Worm (Caenorhabditis elegans): ENCODE data around the gene Y39A3B.1.

Y39A3B.1 gene

ce11 chrIII:1970433-1970832 is 35.4 kb upstream of the Y39A3B.1 start, which contains the start of gene R155.5:
Gene R155.5, minus strand, starts transcription at chrIII:1970533.
- TF ChIP-seq tbx-2 (tag; optimal IDR thresholded peaks at IDR 0.05) = no peak
- TF ChIP-seq ceh-28 (tag; optimal IDR thresholded peaks at IDR 0.05) = no peak
- no peak for TF ChIP-seq nhr-25 (tag; optimal IDR thresholded peaks at IDR 0.05)
- TF ChIP-seq pha-4 (tag; optimal IDR thresholded peaks at IDR 0.05) = no peak
- TF ChIP-seq zag-1 (tag; optimal IDR thresholded peaks at IDR 0.05) = no peak
- TF ChIP-seq fkh-10 (GFP tag; optimal IDR thresholded peaks at IDR 0.05) = no peak
- no peak for TF ChIP-seq nhr-28 (tag; optimal IDR thresholded peaks at IDR 0.05)
- TF ChIP-seq aly-2 (tag; optimal IDR thresholded peaks at IDR 0.05) = no peak
- no peak for TF ChIP-seq mml-1 (tag; optimal IDR thresholded peaks at IDR 0.05)
- TF ChIP-seq nhr-237 (tag; optimal IDR thresholded peaks at IDR 0.05) = no peak
- TF ChIP-seq sea-2 (GFP tag; optimal IDR thresholded peaks at IDR 0.05) = no peak
- TF ChIP-seq fos-1 (tag; optimal IDR thresholded peaks at IDR 0.05) = no peak
- no peak for TF ChIP-seq egl-27 (tag; optimal IDR thresholded peaks at IDR 0.05)
- no peak for TF ChIP-seq fkh-2 (tag; optimal IDR thresholded peaks at IDR 0.05)

- TF ChIP-seq unc-62 (GFP tag; optimal IDR thresholded peaks at IDR 0.05) (no peak), egl-27 (tag; optimal IDR thresholded peaks at IDR 0.05) (no peak), elt-3 (tag; optimal IDR thresholded peaks at IDR 0.05) (no peak), nhr-237 (tag; optimal IDR thresholded peaks at IDR 0.05) (no peak), nhr-12 (tag; optimal IDR thresholded peaks at IDR 0.05) (no peak), eor-1 (tag; optimal IDR thresholded peaks at IDR 0.05) (no peak), fkh-2 (tag; optimal IDR thresholded peaks at IDR 0.05) (no peak), elt-2 (tag; optimal IDR thresholded peaks at IDR 0.05) (no peak), zag-1 (tag; optimal IDR thresholded peaks at IDR 0.05) (no peak), mml-1 (tag; optimal IDR thresholded peaks at IDR 0.05) (no peak)
Observed at ce11 chrIII:1975992-1976391, 29.8 kb upstream of the Y39A3B.1 start.

- TF ChIP-seq ceh-28 (tag; optimal IDR thresholded peaks at IDR 0.05) = no peak
- TF ChIP-seq ceh-9 (tag; optimal IDR thresholded peaks at IDR 0.05) = no peak
- no peak for TF ChIP-seq egl-27 (tag; optimal IDR thresholded peaks at IDR 0.05)
- TF ChIP-seq skn-1 (tag; optimal IDR thresholded peaks at IDR 0.05) = no peak
- no peak for TF ChIP-seq eor-1 (tag; optimal IDR thresholded peaks at IDR 0.05)
- no peak for TF ChIP-seq jun-1 (tag; optimal IDR thresholded peaks at IDR 0.05)
- TF ChIP-seq nhr-67 (tag; optimal IDR thresholded peaks at IDR 0.05) = no peak
- TF ChIP-seq nhr-43 (tag; optimal IDR thresholded peaks at IDR 0.05; ENCODE audit: poor library complexity, severe bottlenecking) = no peak
- TF ChIP-seq nfya-1 (tag; optimal IDR thresholded peaks at IDR 0.05; ENCODE audit: insufficient read depth) = no peak
- TF ChIP-seq mdl-1 (tag; optimal IDR thresholded peaks at IDR 0.05) = no peak
- no peak for TF ChIP-seq elt-1 (tag; optimal IDR thresholded peaks at IDR 0.05)
- no peak for TF ChIP-seq tbx-2 (tag; optimal IDR thresholded peaks at IDR 0.05)
- TF ChIP-seq ztf-11 (tag; optimal IDR thresholded peaks at IDR 0.05) = no peak
Observed at ce11 chrIII:1976642-1977041, 29.2 kb upstream of the Y39A3B.1 start, which contains the start of gene R155.3. Gene R155.3, minus strand, starts transcription at chrIII:1976742.

ce11 chrIII:1977424-1977823 is 28.4 kb upstream of the Y39A3B.1 start:
- TF ChIP-seq nhr-43 (tag; optimal IDR thresholded peaks at IDR 0.05; ENCODE audit: poor library complexity, severe bottlenecking) (no peak), nhr-23 (tag; optimal IDR thresholded peaks at IDR 0.05) (no peak), lin-39 (tag; optimal IDR thresholded peaks at IDR 0.05) (no peak), daf-12 (tag; optimal IDR thresholded peaks at IDR 0.05) (no peak), zag-1 (tag; optimal IDR thresholded peaks at IDR 0.05) (no peak), sea-2 (GFP tag; optimal IDR thresholded peaks at IDR 0.05) (no peak), R02D3.7 (tag; optimal IDR thresholded peaks at IDR 0.05) (no peak), nhr-237 (tag; optimal IDR thresholded peaks at IDR 0.05) (no peak), mml-1 (tag; optimal IDR thresholded peaks at IDR 0.05) (no peak)

- TF ChIP-seq ceh-82 (tag; optimal IDR thresholded peaks at IDR 0.05) (no peak), nhr-43 (tag; optimal IDR thresholded peaks at IDR 0.05; ENCODE audit: poor library complexity, severe bottlenecking) (no peak), lin-39 (tag; optimal IDR thresholded peaks at IDR 0.05) (no peak), jun-1 (tag; optimal IDR thresholded peaks at IDR 0.05) (no peak), eor-1 (tag; optimal IDR thresholded peaks at IDR 0.05) (no peak), skn-1 (tag; optimal IDR thresholded peaks at IDR 0.05) (no peak), tbx-2 (tag; optimal IDR thresholded peaks at IDR 0.05) (no peak), R02D3.7 (tag; optimal IDR thresholded peaks at IDR 0.05) (no peak), nhr-76 (tag; optimal IDR thresholded peaks at IDR 0.05) (no peak), snpc-4 (tag; optimal IDR thresholded peaks at IDR 0.05) (no peak), pqm-1 (tag; optimal IDR thresholded peaks at IDR 0.05) (no peak), egl-5 (tag; optimal IDR thresholded peaks at IDR 0.05) (no peak), nhr-11 (tag; optimal IDR thresholded peaks at IDR 0.05) (no peak), fkh-10 (GFP tag; optimal IDR thresholded peaks at IDR 0.05) (no peak), lin-15B (tag; optimal IDR thresholded peaks at IDR 0.05) (no peak), elt-3 (tag; optimal IDR thresholded peaks at IDR 0.05) (no peak)
Observed at ce11 chrIII:1981467-1981866, 24.4 kb upstream of the Y39A3B.1 start.
